Worm (Caenorhabditis elegans) whole organism, L4 larva: ENCODE results near the gene T05A7.7.

Experiments used
- F10B5.3 ChIP-seq: sonication (generic microtip); optimal IDR thresholded peaks from 2 replicates; lab custom pipeline; 2016; ENCODE audit warnings: mild to moderate bottlenecking, missing genetic modification characterization, missing compliant biosample characterization
- R02D3.7 ChIP-seq: fragments of 150-350 bp; sonication (generic microtip); optimal IDR thresholded peaks from 3 replicates; lab custom pipeline; 2014; ENCODE audit warnings: missing biosample characterization, missing genetic modification characterization
- ZK337.2 ChIP-seq: fragments of 200-800 bp; sonication (Bioruptor generic); IDR thresholded peaks from 2 replicates; pipeline ENCODE4 v1.3.6; 2022; ENCODE audit warnings: missing genetic modification reagents, missing genetic modification characterization, missing compliant biosample characterization
- ZK546.5 ChIP-seq, 2 experiments: sonication (generic microtip); optimal IDR thresholded peaks; 2 replicates each; lab custom pipeline; 2017; ENCODE audit warnings: missing biosample characterization in 2 of 2, missing genetic modification characterization in 2 of 2
- aly-2 ChIP-seq: sonication (generic microtip); optimal IDR thresholded peaks from 2 replicates; lab custom pipeline; 2018; ENCODE audit warnings: missing biosample characterization, missing genetic modification characterization
- ama-1 ChIP-seq: fragments of 150-350 bp; optimal IDR thresholded peaks from 2 replicates; lab custom pipeline; 2014; ENCODE audit warnings: inconsistent platforms, mixed read lengths
- arid-1 ChIP-seq: fragments of 200-800 bp; sonication (Bioruptor generic); conservative IDR thresholded peaks from 2 replicates; pipeline ENCODE4 v1.3.6; 2022; ENCODE audit warnings: missing genetic modification reagents, missing genetic modification characterization, missing compliant biosample characterization
- ceh-20 ChIP-seq: fragments of 200-800 bp; sonication (Bioruptor generic); IDR thresholded peaks from 2 replicates; pipeline ENCODE4 v1.3.6; 2022; ENCODE audit warnings: missing genetic modification reagents, missing genetic modification characterization, missing compliant biosample characterization
- ceh-32 ChIP-seq: sonication (generic microtip); optimal IDR thresholded peaks from 2 replicates; lab custom pipeline; 2016; ENCODE audit warnings: mild to moderate bottlenecking, missing genetic modification characterization, missing compliant biosample characterization; ENCODE audit not compliant: poor library complexity
- ceh-62 ChIP-seq: sonication (generic microtip); optimal IDR thresholded peaks from 2 replicates; lab custom pipeline; 2017; ENCODE audit warnings: missing biosample characterization, missing genetic modification characterization
- daf-16 ChIP-seq, 3 experiments: sonication (generic microtip); optimal IDR thresholded peaks; 2 replicates each; lab custom pipeline; 2016 to 2017; ENCODE audit warnings: missing genetic modification characterization in 3 of 3, missing genetic modification reagents in 3 of 3, mild to moderate bottlenecking in 2 of 3, missing compliant biosample characterization in 2 of 3, missing biosample characterization in 1 of 3, moderate library complexity in 1 of 3
- daf-8 ChIP-seq: fragments of 200-800 bp; sonication (Bioruptor generic); IDR thresholded peaks from 2 replicates; pipeline ENCODE4 v1.3.6; 2022; ENCODE audit warnings: missing genetic modification characterization, missing compliant biosample characterization
- dmd-6 ChIP-seq: fragments of 200-800 bp; sonication (Bioruptor generic); IDR thresholded peaks from 2 replicates; pipeline ENCODE4 v1.3.6; 2022; ENCODE audit warnings: missing genetic modification reagents, missing genetic modification characterization, missing compliant biosample characterization
- dmd-8 ChIP-seq: fragments of 200-800 bp; sonication (Bioruptor generic); IDR thresholded peaks from 2 replicates; pipeline ENCODE4 v1.3.6; 2022; ENCODE audit warnings: missing genetic modification characterization, missing compliant biosample characterization
- dmd-9 ChIP-seq: fragments of 200-800 bp; sonication (Bioruptor generic); IDR thresholded peaks from 2 replicates; pipeline ENCODE4 v1.3.6; 2022; ENCODE audit warnings: missing genetic modification reagents, missing genetic modification characterization, missing compliant biosample characterization
- dve-1 ChIP-seq: sonication (generic microtip); optimal IDR thresholded peaks from 2 replicates; lab custom pipeline; 2017; ENCODE audit warnings: antibody characterized with exemption, mild to moderate bottlenecking, missing genetic modification characterization, missing compliant biosample characterization; ENCODE audit not compliant: insufficient read depth
- gei-8 ChIP-seq: fragments of 200-800 bp; sonication (Bioruptor generic); optimal IDR thresholded peaks from 2 replicates; lab custom pipeline; 2018; ENCODE audit warnings: mild to moderate bottlenecking, missing genetic modification characterization, missing compliant biosample characterization
- hif-1 ChIP-seq, 2 experiments: sonication (generic microtip); optimal IDR thresholded peaks; 2 replicates each; lab custom pipeline; 2016 to 2017; ENCODE audit warnings: missing compliant biosample characterization in 2 of 2, missing genetic modification characterization in 2 of 2, missing genetic modification reagents in 2 of 2, missing genotype in 2 of 2, mild to moderate bottlenecking in 1 of 2
- hlh-11 ChIP-seq: fragments of 200-800 bp; sonication (Bioruptor generic); optimal IDR thresholded peaks from 2 replicates; lab custom pipeline; 2018; ENCODE audit warnings: mild to moderate bottlenecking, missing genetic modification characterization, missing compliant biosample characterization
- hlh-30 ChIP-seq: sonication (generic microtip); optimal IDR thresholded peaks from 2 replicates; lab custom pipeline; 2017; ENCODE audit warnings: antibody characterized with exemption, mild to moderate bottlenecking, missing genetic modification characterization, missing compliant biosample characterization; ENCODE audit not compliant: insufficient read depth
- hmg-1.1 ChIP-seq: fragments of 200-800 bp; sonication (Bioruptor generic); IDR thresholded peaks from 2 replicates; pipeline ENCODE4 v1.3.6; 2022; ENCODE audit warnings: missing genetic modification reagents, missing genetic modification characterization, missing compliant biosample characterization
- lim-7 ChIP-seq: fragments of 200-800 bp; sonication (Bioruptor generic); IDR thresholded peaks from 2 replicates; pipeline ENCODE4 v1.3.6; 2022; ENCODE audit warnings: missing genetic modification characterization, missing compliant biosample characterization
- lin-15B ChIP-seq: fragments of 150-350 bp; sonication (generic microtip); optimal IDR thresholded peaks from 3 replicates; lab custom pipeline; 2014; ENCODE audit warnings: missing biosample characterization, missing genetic modification characterization
- lin-38 ChIP-seq: fragments of 200-800 bp; sonication (Bioruptor generic); IDR thresholded peaks from 2 replicates; pipeline ENCODE4 v1.3.6; 2022; ENCODE audit warnings: missing genetic modification reagents, missing genetic modification characterization, missing compliant biosample characterization
- lin-39 ChIP-seq: fragments of 150-350 bp; optimal IDR thresholded peaks from 2 replicates; lab custom pipeline; 2014; ENCODE audit warnings: missing biosample characterization, missing genetic modification reagents, missing genetic modification characterization
- lir-3 ChIP-seq: sonication (generic microtip); optimal IDR thresholded peaks from 2 replicates; lab custom pipeline; 2016; ENCODE audit warnings: mild to moderate bottlenecking, missing genetic modification characterization, missing compliant biosample characterization
- lsy-2 ChIP-seq, 2 experiments: fragments of 150-350 bp in 1 of 2; sonication (generic microtip) in 1 of 2; optimal IDR thresholded peaks; 2 replicates each; lab custom pipeline; 2014 to 2017; ENCODE audit warnings: missing biosample characterization in 2 of 2, missing genetic modification characterization in 2 of 2
- mes-2 ChIP-seq: sonication (generic microtip); optimal IDR thresholded peaks from 2 replicates; lab custom pipeline; 2016; ENCODE audit warnings: missing genotype, mild to moderate bottlenecking, missing genetic modification characterization, missing compliant biosample characterization; ENCODE audit not compliant: poor library complexity, severe bottlenecking
- nhr-102 ChIP-seq: sonication (generic microtip); optimal IDR thresholded peaks from 2 replicates; lab custom pipeline; 2016; ENCODE audit warnings: mild to moderate bottlenecking, missing genetic modification characterization, moderate library complexity, missing compliant biosample characterization
- nhr-237 ChIP-seq: sonication (generic microtip); optimal IDR thresholded peaks from 2 replicates; lab custom pipeline; 2017; ENCODE audit warnings: missing biosample characterization, missing genetic modification characterization
- nhr-28 ChIP-seq: fragments of 150-350 bp; optimal IDR thresholded peaks from 2 replicates; lab custom pipeline; 2014; ENCODE audit warnings: missing biosample characterization, missing genetic modification characterization
- nhr-6 ChIP-seq: fragments of 150-350 bp; optimal IDR thresholded peaks from 2 replicates; lab custom pipeline; 2014; ENCODE audit warnings: missing biosample characterization, missing genetic modification characterization
- nhr-76 ChIP-seq: fragments of 150-350 bp; optimal IDR thresholded peaks from 2 replicates; lab custom pipeline; 2014; ENCODE audit warnings: missing biosample characterization, missing genetic modification characterization
- pha-4 ChIP-seq, 2 experiments: fragments of 150-350 bp in 1 of 2; fragments of 200-800 bp in 1 of 2; sonication (Bioruptor generic) in 1 of 2; IDR thresholded peaks in 1 of 2; optimal IDR thresholded peaks in 1 of 2; 2 replicates each; pipeline versions ENCODE4 v1.3.6 to Lab custom; 2014 to 2022; ENCODE audit warnings: missing genetic modification characterization in 2 of 2, missing genetic modification reagents in 2 of 2, missing biosample characterization in 1 of 2, missing compliant biosample characterization in 1 of 2
- pqm-1 ChIP-seq: sonication (generic microtip); optimal IDR thresholded peaks from 2 replicates; lab custom pipeline; 2017; ENCODE audit warnings: missing biosample characterization, missing genetic modification characterization
- rbr-2 ChIP-seq: sonication (generic microtip); optimal IDR thresholded peaks from 2 replicates; lab custom pipeline; 2016; ENCODE audit warnings: missing genotype, missing genetic modification characterization, missing compliant biosample characterization
- zfp-2 ChIP-seq: sonication (generic microtip); optimal IDR thresholded peaks from 2 replicates; lab custom pipeline; 2016; ENCODE audit warnings: mild to moderate bottlenecking, missing genetic modification characterization, missing compliant biosample characterization
- zip-11 ChIP-seq: fragments of 200-800 bp; sonication (Bioruptor generic); IDR thresholded peaks from 2 replicates; pipeline ENCODE4 v1.3.6; 2022; ENCODE audit warnings: missing genetic modification characterization, missing compliant biosample characterization
- zip-2 ChIP-seq: fragments of 150-350 bp; optimal IDR thresholded peaks from 2 replicates; lab custom pipeline; 2014; ENCODE audit warnings: missing biosample characterization, missing genetic modification characterization
- ztf-7 ChIP-seq: fragments of 150-350 bp; optimal IDR thresholded peaks from 2 replicates; lab custom pipeline; 2014; ENCODE audit warnings: missing biosample characterization, missing genetic modification characterization

The T05A7.7 gene

ce11 chrII:4726120-4726519, 44.8 kb upstream of the T05A7.7 start, which contains the start of gene F10G7.10 (continued):
- TF ChIP-seq lin-39 (tag; lab: Kevin White, UChicago) (no peak), nhr-28 (tag; lab: Kevin White, UChicago) (no peak), hif-1 (tag; optimal IDR thresholded peaks at IDR 0.05; lab: Kevin White, UChicago) (peak in 1 of 2 experiments; percentile 50), gei-8 (no peak), nhr-6 (peak; percentile 3), rbr-2 (tag; lab: Kevin White, UChicago) (no peak), ZK337.2 (no peak), daf-8 (no peak), nhr-237 (tag; lab: Kevin White, UChicago) (no peak), lin-15B (tag; lab: Kevin White, UChicago) (no peak), R02D3.7 (tag; lab: Kevin White, UChicago) (no peak), ztf-7 (tag; lab: Kevin White, UChicago) (no peak), arid-1 (no peak), dmd-9 (GFP tag; lab: Robert Waterston, UW) (no peak), lin-38 (GFP tag; lab: Robert Waterston, UW) (no peak), dve-1 (peak; percentile 36), pha-4 (GFP tag; IDR thresholded peaks at IDR 0.05; lab: Robert Waterston, UW) (no peak), pha-4 (tag; optimal IDR thresholded peaks at IDR 0.05; lab: Kevin White, UChicago) (no peak), nhr-76 (tag; lab: Kevin White, UChicago) (no peak), ama-1 (lab: Kevin White, UChicago) (no peak), ZK546.5 (tag; optimal IDR thresholded peaks at IDR 0.05; lab: Kevin White, UChicago) (no peak), hmg-1.1 (GFP tag; lab: Robert Waterston, UW) (0 out of 2 replicates have a peak, but pooled peaks have one; percentile 39), mes-2 (tag; lab: Kevin White, UChicago) (peak; percentile 31), lir-3 (tag; lab: Kevin White, UChicago) (no peak), ceh-62 (tag; lab: Kevin White, UChicago) (no peak), ceh-20 (GFP tag; lab: Robert Waterston, UW) (no peak), aly-2 (tag; lab: Kevin White, UChicago) (no peak), zip-2 (tag; lab: Kevin White, UChicago) (no peak), ceh-32 (tag; lab: Kevin White, UChicago) (no peak), lim-7 (no peak), nhr-102 (tag; lab: Kevin White, UChicago) (no peak), pqm-1 (tag; lab: Kevin White, UChicago) (no peak), zip-11 (GFP tag; lab: Robert Waterston, UW) (no peak), dmd-8 (GFP tag; lab: Robert Waterston, UW) (no peak), hlh-11 (tag; lab: Kevin White, UChicago) (peak; percentile 42), lsy-2 (tag; optimal IDR thresholded peaks at IDR 0.05; lab: Kevin White, UChicago) (peak in 1 of 2 experiments; percentile 28)

ce11 chrII:4715676-4716075, 34.4 kb upstream of the T05A7.7 start, which contains the start of gene F41C3.8:
F41C3.8 (plus strand) TSS chrII:4716046.
- peak; percentile 75 for TF ChIP-seq pqm-1 (tag; lab: Kevin White, UChicago)
- TF ChIP-seq hlh-30, result peak; percentile 30
- TF ChIP-seq dmd-6, result peak; percentile 42; the same call in 1 of the 2 replicates
- peak; percentile 13 for TF ChIP-seq dve-1
- no peak for TF ChIP-seq F10B5.3
- no peak for TF ChIP-seq daf-16 (GFP tag; optimal IDR thresholded peaks at IDR 0.05; lab: Kevin White, UChicago)
- TF ChIP-seq daf-16 (tag; optimal IDR thresholded peaks at IDR 0.05; lab: Kevin White, UChicago), result peak; percentile 27
- peak; percentile 20 for TF ChIP-seq hlh-11 (tag; lab: Kevin White, UChicago)
- no peak for TF ChIP-seq zfp-2 (tag; lab: Kevin White, UChicago)
- peak; percentile 80 for TF ChIP-seq nhr-28 (tag; lab: Kevin White, UChicago)
- TF ChIP-seq, all 104 proteins: peak for 7
